Worm (Caenorhabditis elegans): ENCODE data around the gene clec-122.

DNA sequence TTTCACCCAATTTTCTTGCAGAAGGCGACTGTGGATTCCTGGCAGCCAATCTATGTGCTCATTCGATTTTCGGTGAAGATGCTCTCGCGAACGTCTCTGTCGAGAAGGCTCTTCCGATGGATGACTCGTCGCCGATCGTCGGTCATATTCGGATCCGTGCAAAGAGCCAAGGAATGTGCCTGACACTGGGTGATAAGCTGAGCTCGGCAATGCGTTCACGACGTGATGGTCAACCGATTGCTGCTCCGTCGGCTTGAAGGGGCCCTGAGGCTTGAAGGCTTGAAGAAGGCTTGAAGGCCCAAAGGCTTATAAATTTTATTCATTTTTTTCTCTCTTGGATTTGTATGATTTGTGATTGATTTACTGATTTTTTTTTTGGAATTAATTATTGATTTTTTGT lies 18.7 kb upstream of the clec-122 start:
- TF ChIP-seq ama-1 (optimal IDR thresholded peaks at IDR 0.05) (no peak), sea-1 (GFP tag; conservative IDR thresholded peaks at IDR 0.05) (no peak), tbx-11 (GFP tag; IDR thresholded peaks at IDR 0.05) (no peak), ceh-36 (tag; optimal IDR thresholded peaks at IDR 0.05) (no peak), ceh-13 (GFP tag; optimal IDR thresholded peaks at IDR 0.05) (no peak), tbx-37 (GFP tag; conservative IDR thresholded peaks at IDR 0.05) (no peak), pes-1 (GFP tag; IDR thresholded peaks at IDR 0.05) (no peak), hnd-1 (tag; optimal IDR thresholded peaks at IDR 0.05) (no peak), flt-1 (GFP tag; IDR thresholded peaks at IDR 0.05) (no peak), tra-4 (tag; optimal IDR thresholded peaks at IDR 0.05) (no peak), aly-1 (tag; optimal IDR thresholded peaks at IDR 0.05) (no peak), hmbx-1 (tag; optimal IDR thresholded peaks at IDR 0.05) (no peak)

Measured in whole organism, early embryonic.